Worm (Caenorhabditis elegans) whole organism, L3 larva: ENCODE measurements around the gene T28F3.8.

ENCODE experiments used
- daf-12 ChIP-seq: fragments of 150-350 bp; optimal IDR thresholded peaks from 2 replicates; lab custom pipeline; 2014; ENCODE audit warnings: missing biosample characterization, missing genetic modification reagents, missing genetic modification characterization
- lin-15B ChIP-seq: fragments of 150-350 bp; optimal IDR thresholded peaks from 2 replicates; lab custom pipeline; 2014; ENCODE audit warnings: missing biosample characterization, missing genetic modification characterization

ce11 chrIV:17320445-17320844, 13.3 kb upstream of the T28F3.8 start, which contains the start of gene C49C3.4:
- TF ChIP-seq daf-12 (tag; lab: Kevin White, UChicago) (no peak), lin-15B (tag; lab: Kevin White, UChicago) (no peak)
